Worm (Caenorhabditis elegans): Measurements from ENCODE around the gene lron-2.

The lron-2 gene

DNA sequence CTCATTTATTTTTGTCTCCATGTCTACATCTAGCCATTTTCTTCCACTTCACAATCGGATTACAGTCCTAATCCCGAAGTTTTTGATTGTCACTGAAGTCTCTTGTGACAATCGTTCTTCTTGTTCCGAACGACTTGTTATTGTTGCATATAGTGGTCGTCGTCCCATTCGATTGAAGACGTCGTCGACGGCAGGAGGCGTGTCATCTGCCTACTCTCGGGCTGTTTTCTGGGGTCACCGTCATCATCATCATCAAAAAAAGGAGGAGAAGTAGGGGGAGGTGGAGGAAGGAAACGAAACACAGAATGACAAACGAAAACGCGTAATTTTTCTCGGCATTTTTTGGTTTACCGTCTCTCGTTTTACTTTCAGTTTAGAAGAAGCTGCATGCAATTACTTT lies 17.8 kb upstream of the lron-2 start, which contains the start of gene F44A2.3:
Gene F44A2.3, plus strand, starts transcription at position 301 of the 400 bp plus-strand sequence.
- no peak for TF ChIP-seq efl-1 (optimal IDR thresholded peaks at IDR 0.05)
- peak in 1 of 2 experiments; percentile 29 for TF ChIP-seq efl-1 (GFP tag; optimal IDR thresholded peaks at IDR 0.05 in 1 of 2)
- no peak for TF ChIP-seq hlh-4 (tag; optimal IDR thresholded peaks at IDR 0.05)
- peak; percentile 26 for TF ChIP-seq blmp-1 (tag; optimal IDR thresholded peaks at IDR 0.05)
- TF ChIP-seq zag-1 (tag; optimal IDR thresholded peaks at IDR 0.05), result no peak

DNA sequence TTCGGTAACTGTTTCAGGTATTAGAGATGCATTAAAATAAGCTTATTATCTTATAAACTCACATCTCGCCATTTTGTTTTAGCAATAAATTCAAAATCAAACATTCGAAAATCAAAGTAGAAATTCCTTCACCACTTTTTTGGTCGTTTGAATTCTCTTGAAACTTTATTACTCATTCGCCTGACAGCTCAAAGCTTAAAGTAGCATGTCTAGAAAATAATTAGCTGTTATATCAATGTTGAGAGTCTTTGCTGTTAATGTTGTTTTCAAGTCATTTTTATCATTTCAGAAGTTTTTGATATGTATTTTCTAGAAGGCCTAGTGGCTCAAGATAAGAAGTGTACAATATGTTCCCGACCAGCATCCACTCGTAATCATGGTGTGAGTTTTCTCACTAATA lies 15.7 kb upstream of the lron-2 start, which contains the start of gene nhr-39:
Gene nhr-39, plus strand, starts transcription at position 301 of the 400 bp plus-strand sequence.
- TF ChIP-seq ceh-63 (GFP tag; optimal IDR thresholded peaks at IDR 0.05) (no peak), snu-23 (GFP tag; optimal IDR thresholded peaks at IDR 0.05) (no peak), grh-1 (GFP tag; IDR thresholded peaks at IDR 0.05) (no peak), pag-3 (tag; optimal IDR thresholded peaks at IDR 0.05; ENCODE audit: borderline replicate concordance, insufficient read depth) (no peak), ceh-82 (tag; optimal IDR thresholded peaks at IDR 0.05) (no peak), nhr-71 (tag; optimal IDR thresholded peaks at IDR 0.05) (no peak), unc-62 (GFP tag; optimal IDR thresholded peaks at IDR 0.05) (no peak), egl-13 (tag; optimal IDR thresholded peaks at IDR 0.05) (no peak), unc-98 (GFP tag; IDR thresholded peaks at IDR 0.05) (no peak), lin-35 (GFP tag; optimal IDR thresholded peaks at IDR 0.05) (no peak), unc-30 (tag; optimal IDR thresholded peaks at IDR 0.05) (no peak), tlp-1 (tag; optimal IDR thresholded peaks at IDR 0.05) (no peak), lin-39 (tag; optimal IDR thresholded peaks at IDR 0.05) (no peak), pax-3 (tag; optimal IDR thresholded peaks at IDR 0.05) (no peak), efl-3 (GFP tag; optimal IDR thresholded peaks at IDR 0.05) (no peak)

ce11 chrV:9297332-9297731 lies 10.0 kb upstream of the lron-2 start, which contains the start of gene F44A2.5:
Gene F44A2.5 (plus strand): TSS chrV:9297632.
- TF ChIP-seq ceh-8 (GFP tag; optimal IDR thresholded peaks at IDR 0.05) (no peak), elt-3 (tag; optimal IDR thresholded peaks at IDR 0.05) (no peak), mef-2 (tag; optimal IDR thresholded peaks at IDR 0.05) (no peak), ceh-82 (tag; optimal IDR thresholded peaks at IDR 0.05) (no peak), irx-1 (tag; optimal IDR thresholded peaks at IDR 0.05) (no peak), tlp-1 (tag; optimal IDR thresholded peaks at IDR 0.05) (no peak), ceh-88 (GFP tag; IDR thresholded peaks at IDR 0.05) (no peak), nhr-76 (tag; optimal IDR thresholded peaks at IDR 0.05) (no peak), unc-86 (tag; optimal IDR thresholded peaks at IDR 0.05) (no peak), lin-35 (GFP tag; optimal IDR thresholded peaks at IDR 0.05) (no peak), ceh-63 (GFP tag; optimal IDR thresholded peaks at IDR 0.05) (no peak), ama-1 (optimal IDR thresholded peaks at IDR 0.05) (no peak), lin-15B (tag; optimal IDR thresholded peaks at IDR 0.05) (no peak), fos-1 (tag; optimal IDR thresholded peaks at IDR 0.05) (no peak), nhr-77 (tag; optimal IDR thresholded peaks at IDR 0.05) (no peak), unc-30 (tag; optimal IDR thresholded peaks at IDR 0.05) (no peak)

DNA sequence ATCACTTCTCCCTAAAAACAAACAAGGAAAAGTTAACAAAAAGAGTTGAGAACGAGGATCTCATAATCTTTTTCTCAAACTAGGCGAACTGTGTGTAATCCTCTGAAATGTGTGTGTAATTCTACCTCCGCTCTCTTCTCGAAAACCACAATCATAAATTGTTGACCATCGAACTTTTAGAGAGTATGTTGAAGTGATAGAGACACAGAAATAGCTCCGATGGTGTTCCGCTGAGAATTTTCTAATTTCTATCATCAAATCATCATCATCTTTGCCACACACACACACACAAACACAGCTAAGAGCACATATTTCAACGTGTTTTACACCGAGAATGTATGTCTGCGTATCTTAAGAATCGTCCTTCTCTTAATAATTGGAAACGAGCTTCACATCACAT lies 8.2 kb upstream of the lron-2 start:
- TF ChIP-seq nhr-20 (tag; optimal IDR thresholded peaks at IDR 0.05), result no peak
- TF ChIP-seq unc-62 (GFP tag; optimal IDR thresholded peaks at IDR 0.05), result no peak
- peak; percentile 25 for TF ChIP-seq dsc-1 (tag; optimal IDR thresholded peaks at IDR 0.05)
- TF ChIP-seq jun-1 (tag; optimal IDR thresholded peaks at IDR 0.05), result no peak
- TF ChIP-seq vab-15 (tag; optimal IDR thresholded peaks at IDR 0.05), result no peak
- no peak for TF ChIP-seq ceh-88 (GFP tag; IDR thresholded peaks at IDR 0.05)
- peak; percentile 15 for TF ChIP-seq lin-14 (GFP tag; optimal IDR thresholded peaks at IDR 0.05)
- no peak for TF ChIP-seq nhr-76 (tag; optimal IDR thresholded peaks at IDR 0.05)
- no peak for TF ChIP-seq efl-1 (optimal IDR thresholded peaks at IDR 0.05)
- no peak for TF ChIP-seq efl-1 (GFP tag; optimal IDR thresholded peaks at IDR 0.05 in 1 of 2)
- TF ChIP-seq pqm-1 (tag; optimal IDR thresholded peaks at IDR 0.05), result no peak
